Fruit fly (Drosophila melanogaster): ENCODE measurements around the gene Cad96Ca.

Gene Cad96Ca

dm6 chr3R:25232271-25232989, 24.3 kb upstream of the Cad96Ca start, which contains the start of gene Cad96Cb (continued):
- TF ChIP-seq schlank (tag; optimal IDR thresholded peaks at IDR 0.05), result no peak
- TF ChIP-seq her (GFP tag; optimal IDR thresholded peaks at IDR 0.05), result peak; percentile 37
- no peak for TF ChIP-seq tll (GFP tag; optimal IDR thresholded peaks at IDR 0.05)
- peak; percentile 70 for TF ChIP-seq CG8089 (GFP tag; optimal IDR thresholded peaks at IDR 0.05)
- peak; percentile 44; the same call in 1 of the 2 replicates for TF ChIP-seq danr (GFP tag; IDR thresholded peaks at IDR 0.05)
- TF ChIP-seq ab (GFP tag; optimal IDR thresholded peaks at IDR 0.05), result peak; percentile 66
- peak; percentile 68 for TF ChIP-seq dm (GFP tag; optimal IDR thresholded peaks at IDR 0.05)
- no peak for TF ChIP-seq Dref (GFP tag; IDR thresholded peaks at IDR 0.05)
- peak; percentile 49 for TF ChIP-seq CG33213 (GFP tag; optimal IDR thresholded peaks at IDR 0.05)
- TF ChIP-seq CG12155 (GFP tag; optimal IDR thresholded peaks at IDR 0.05), result peak; percentile 64
- peak; percentile 75 for TF ChIP-seq CG9609 (GFP tag; optimal IDR thresholded peaks at IDR 0.05)
- peak; percentile 36; the same call in 2 of the 4 replicates for TF ChIP-seq Gug (GFP tag; IDR thresholded peaks at IDR 0.05)
- no peak for TF ChIP-seq Rx (GFP tag; IDR thresholded peaks at IDR 0.05)
- TF ChIP-seq CG7987 (GFP tag; optimal IDR thresholded peaks at IDR 0.05), result no peak
- TF ChIP-seq CG8924 (tag; optimal IDR thresholded peaks at IDR 0.05), result peak; percentile 86
- no peak for TF ChIP-seq tap (tag; optimal IDR thresholded peaks at IDR 0.05)
- TF ChIP-seq Sry-δ (GFP tag; optimal IDR thresholded peaks at IDR 0.05), result peak; percentile 21
- TF ChIP-seq zen2 (GFP tag; IDR thresholded peaks at IDR 0.05; ENCODE audit: partially characterized antibody), result no peak
- peak; percentile 7 for TF ChIP-seq CG7928 (GFP tag; optimal IDR thresholded peaks at IDR 0.05)
- TF ChIP-seq Atf6 (GFP tag; IDR thresholded peaks at IDR 0.05), result peak; percentile 36; the same call in 1 of the 2 replicates
- TF ChIP-seq CG17186 (GFP tag; optimal IDR thresholded peaks at IDR 0.05), result peak; percentile 56
- peak; percentile 25; the same call in 1 of the 2 replicates for TF ChIP-seq Awh (GFP tag; IDR thresholded peaks at IDR 0.05)
- no peak for TF ChIP-seq Neu2 (GFP tag; optimal IDR thresholded peaks at IDR 0.05; ENCODE audit: borderline replicate concordance)
- TF ChIP-seq so (GFP tag; IDR thresholded peaks at IDR 0.05), result peak; percentile 66; the same call in 1 of the 3 replicates
- no peak for TF ChIP-seq luna (GFP tag; optimal IDR thresholded peaks at IDR 0.05)
- peak; percentile 65; the same call in 1 of the 2 replicates for TF ChIP-seq ara (GFP tag; IDR thresholded peaks at IDR 0.05)
- no peak for TF ChIP-seq pzg (GFP tag; optimal IDR thresholded peaks at IDR 0.05)
- TF ChIP-seq HmgZ (tag; optimal IDR thresholded peaks at IDR 0.05), result peak; percentile 39
- peak; percentile 1 for TF ChIP-seq CG34376 (GFP tag; optimal IDR thresholded peaks at IDR 0.05)
- TF ChIP-seq repo (GFP tag; optimal IDR thresholded peaks at IDR 0.05), result peak; percentile 25
- peak; percentile 77 for TF ChIP-seq CG10147 (GFP tag; optimal IDR thresholded peaks at IDR 0.05)
- TF ChIP-seq CG17328 (GFP tag; IDR thresholded peaks at IDR 0.05), result peak; percentile 37
- peak; percentile 73 for TF ChIP-seq NC2β (GFP tag; optimal IDR thresholded peaks at IDR 0.05)
- TF ChIP-seq CG30431 (GFP tag; optimal IDR thresholded peaks at IDR 0.05), result peak; percentile 68
- no peak for TF ChIP-seq MBD-R2 (GFP tag; IDR thresholded peaks at IDR 0.05)
- no peak for TF ChIP-seq Dbx (GFP tag; IDR thresholded peaks at IDR 0.05)
- TF ChIP-seq CG13624 (GFP tag; optimal IDR thresholded peaks at IDR 0.05), result no peak
- peak; percentile 79 for TF ChIP-seq pum (GFP tag; optimal IDR thresholded peaks at IDR 0.05)
- peak; percentile 84 for TF ChIP-seq D19A (tag; optimal IDR thresholded peaks at IDR 0.05)
- TF ChIP-seq Jarid2 (GFP tag; optimal IDR thresholded peaks at IDR 0.05), result peak; percentile 53
- no peak for TF ChIP-seq Adf1 (GFP tag; IDR thresholded peaks at IDR 0.05)
- TF ChIP-seq cwo (GFP tag; optimal IDR thresholded peaks at IDR 0.05), result peak; percentile 67
- peak; percentile 87 for TF ChIP-seq CG12659 (GFP tag; optimal IDR thresholded peaks at IDR 0.05)
- TF ChIP-seq CG33557 (GFP tag; optimal IDR thresholded peaks at IDR 0.05), result peak; percentile 93
- TF ChIP-seq CrebB (tag; optimal IDR thresholded peaks at IDR 0.05), result peak; percentile 26
- TF ChIP-seq CG4854 (GFP tag; optimal IDR thresholded peaks at IDR 0.05), result peak; percentile 69
- no peak for TF ChIP-seq CG8765 (GFP tag; IDR thresholded peaks at IDR 0.05)
- peak; percentile 76 for TF ChIP-seq trem (tag; optimal IDR thresholded peaks at IDR 0.05)
- peak; percentile 93 for TF ChIP-seq phol (tag; optimal IDR thresholded peaks at IDR 0.05)
